Fruit fly (Drosophila melanogaster) ovary, adult (tissue): ENCODE measurements around the gene primo-1.

Experiments used
- CG17801 ChIP-seq: fragments of 200-800 bp; optimal IDR thresholded peaks from 2 replicates; lab custom pipeline; 2019; ENCODE audit warnings: missing biosample characterization, mild to moderate bottlenecking, missing genetic modification characterization, moderate library complexity; ENCODE audit not compliant: partially characterized antibody

The primo-1 gene

DNA sequence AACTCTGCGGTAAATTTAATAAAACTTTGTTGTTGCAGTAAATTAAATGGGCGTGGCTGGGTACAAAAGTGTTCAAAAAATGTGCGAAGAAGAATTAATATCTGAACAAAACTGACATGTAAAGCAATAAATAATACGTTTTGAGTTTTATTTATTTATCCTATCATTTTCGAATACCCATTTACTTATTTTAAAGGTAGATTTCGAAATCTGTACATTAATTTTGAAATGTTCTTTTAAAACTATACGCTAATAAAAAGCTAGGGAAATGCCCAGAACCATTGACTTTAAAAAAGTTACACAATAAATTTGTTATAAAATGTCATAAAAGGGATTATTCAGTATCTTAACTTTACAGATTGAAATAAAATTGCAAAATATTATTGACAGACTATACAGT lies at the start of gene primo-1, which contains the start of gene primo-2:
primo-1 (minus strand) TSS at position 101 of the 400 bp plus-strand sequence.
primo-2 (minus strand) TSS at position 101 of the 400 bp plus-strand sequence.
- TF ChIP-seq CG17801 (GFP tag; lab: Kevin White, UChicago) = no peak

DNA sequence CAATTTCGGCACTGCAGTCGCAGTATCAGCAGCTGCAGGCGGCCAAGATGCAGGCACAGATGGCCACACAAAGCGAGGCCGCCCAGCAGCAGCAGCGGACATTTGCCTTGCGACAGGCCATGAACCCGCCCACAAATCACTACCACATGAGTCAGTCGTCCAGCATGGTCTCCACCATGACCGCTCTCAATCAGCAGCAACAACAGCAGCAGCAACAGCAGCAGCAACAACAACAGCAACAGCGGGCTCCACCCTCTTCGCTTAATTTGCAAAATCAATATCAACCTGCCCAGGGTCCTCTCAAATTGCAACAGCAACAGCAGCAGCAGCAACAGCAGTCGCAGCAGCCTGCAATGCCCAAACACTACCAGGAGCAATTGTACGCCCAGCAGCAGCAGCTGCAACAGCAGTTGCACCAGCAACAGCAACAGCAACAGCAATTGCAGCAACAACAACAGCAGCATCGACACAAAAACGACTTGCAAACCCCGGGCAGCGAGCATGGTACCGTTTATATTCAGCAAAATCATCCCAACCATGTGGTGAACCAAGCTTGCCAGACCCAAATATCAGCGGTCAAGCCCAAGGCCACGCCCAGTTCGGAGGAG lies 34.5 kb upstream of the primo-1 start:
- no peak for TF ChIP-seq CG17801 (GFP tag; lab: Kevin White, UChicago)

DNA sequence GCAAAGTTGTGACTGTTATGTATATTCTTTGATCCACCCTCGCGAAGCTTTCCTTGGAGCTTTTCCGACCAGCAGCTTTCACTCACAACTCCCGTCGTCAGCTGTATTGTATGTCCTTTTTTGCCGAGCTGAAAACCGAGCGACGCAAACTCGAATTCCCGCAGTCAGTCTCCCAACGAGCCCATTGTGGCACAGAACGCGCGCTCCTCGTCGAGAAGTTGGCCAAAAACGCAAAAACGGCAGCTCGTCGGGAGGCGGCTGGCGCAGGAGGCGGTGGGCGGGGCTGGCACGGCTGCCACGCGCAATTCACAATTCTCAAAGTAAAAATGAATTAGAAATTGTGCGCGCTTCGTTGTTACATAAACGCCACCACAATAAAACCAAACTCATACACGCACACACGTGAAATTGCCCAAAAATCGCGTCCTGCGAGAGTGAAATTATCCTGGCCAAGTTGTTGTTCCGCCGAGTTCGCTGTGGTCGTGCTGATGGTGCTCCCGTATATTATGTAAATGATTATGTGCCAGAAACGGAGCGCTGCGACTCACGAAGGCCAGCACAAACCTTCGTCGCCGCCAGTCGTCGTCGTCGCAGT lies 23.8 kb upstream of the primo-1 start:
- no peak for TF ChIP-seq CG17801 (GFP tag; lab: Kevin White, UChicago)

DNA sequence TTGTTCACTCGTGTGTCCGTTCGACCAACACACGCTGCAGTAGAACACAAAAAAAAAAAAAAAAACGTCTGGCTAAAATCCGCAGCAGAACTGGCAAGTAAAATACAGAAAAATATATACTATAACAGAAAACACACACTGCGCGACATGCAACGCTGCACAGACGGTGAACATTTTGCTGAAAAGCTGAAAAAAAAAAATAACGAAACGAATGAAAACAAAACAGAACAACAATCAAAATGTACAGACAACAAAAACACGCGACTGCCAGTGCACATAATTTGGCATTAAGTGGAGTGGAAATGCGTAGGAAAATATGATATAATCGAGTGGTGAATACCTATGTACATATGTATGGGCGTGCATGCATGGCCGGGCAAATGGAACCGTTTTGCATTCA lies 18.4 kb upstream of the primo-1 start:
- TF ChIP-seq CG17801 (GFP tag; lab: Kevin White, UChicago) = no peak

DNA sequence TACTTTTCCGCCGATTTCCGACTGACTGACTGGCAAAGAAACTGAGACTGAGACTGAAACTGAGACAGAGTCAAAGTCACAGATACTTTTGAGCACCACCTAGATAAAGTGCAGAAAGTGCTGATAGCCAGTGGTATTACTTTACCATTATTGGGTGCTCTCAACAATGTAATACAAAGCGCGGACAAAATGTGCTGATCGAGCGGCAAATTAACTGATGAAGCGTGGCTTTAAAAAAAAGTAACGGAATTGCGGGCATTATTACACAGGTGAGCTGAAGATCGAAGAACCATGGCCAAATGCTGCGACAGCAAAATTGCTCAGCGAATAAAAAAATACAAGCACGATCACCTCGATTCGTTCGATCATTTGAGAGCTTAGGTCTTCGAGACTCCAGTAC lies 17.3 kb upstream of the primo-1 start:
- TF ChIP-seq CG17801 (GFP tag; lab: Kevin White, UChicago) = peak; percentile 11

DNA sequence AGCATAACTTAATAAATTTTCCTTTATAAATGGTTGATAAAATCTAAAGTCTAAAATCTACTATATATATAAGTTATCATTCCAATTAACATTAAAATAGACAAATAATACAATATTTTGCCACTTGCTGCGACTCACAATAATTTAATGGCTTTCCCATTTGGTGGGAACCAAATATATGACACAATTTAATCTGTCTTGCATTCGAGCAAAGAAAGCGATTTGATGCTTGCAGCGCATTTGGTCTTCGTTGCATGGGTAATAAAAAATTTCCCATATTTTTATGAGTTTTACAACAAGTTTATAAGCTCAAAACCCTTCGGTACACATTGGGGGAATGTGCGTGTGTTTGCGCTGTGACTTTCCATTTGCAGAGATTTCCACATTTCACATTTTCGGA lies 15.2 kb upstream of the primo-1 start:
- TF ChIP-seq CG17801 (GFP tag; lab: Kevin White, UChicago) = no peak

DNA sequence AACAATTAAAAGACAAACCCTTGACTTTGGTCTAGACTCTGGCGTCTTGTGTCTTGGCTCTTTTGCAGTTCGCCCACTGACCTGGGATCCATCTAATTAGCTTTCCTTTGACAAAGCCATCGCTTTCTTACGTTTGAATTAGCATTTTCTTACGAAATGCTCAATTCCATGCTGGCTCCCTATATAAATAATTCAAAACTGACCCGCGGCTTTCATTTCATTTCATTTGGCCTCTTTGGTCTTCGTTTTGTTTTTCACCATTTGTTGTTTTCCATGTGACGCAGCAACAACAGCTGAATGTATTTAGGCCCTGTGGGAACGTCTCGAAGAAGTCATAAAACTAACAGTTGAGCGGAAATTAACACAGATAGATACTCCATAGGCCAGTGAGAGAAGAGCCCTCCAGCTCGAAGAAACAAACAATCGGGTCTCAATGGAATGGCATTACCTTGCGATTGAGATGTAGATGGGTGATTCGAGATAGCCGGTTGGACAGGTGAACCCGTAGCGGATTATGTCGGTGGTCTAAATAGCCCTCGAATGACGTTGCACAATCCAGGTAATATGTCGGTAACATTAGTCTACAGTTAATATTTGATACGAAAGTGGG lies 12.5 kb upstream of the primo-1 start:
- no peak for TF ChIP-seq CG17801 (GFP tag; lab: Kevin White, UChicago)

DNA sequence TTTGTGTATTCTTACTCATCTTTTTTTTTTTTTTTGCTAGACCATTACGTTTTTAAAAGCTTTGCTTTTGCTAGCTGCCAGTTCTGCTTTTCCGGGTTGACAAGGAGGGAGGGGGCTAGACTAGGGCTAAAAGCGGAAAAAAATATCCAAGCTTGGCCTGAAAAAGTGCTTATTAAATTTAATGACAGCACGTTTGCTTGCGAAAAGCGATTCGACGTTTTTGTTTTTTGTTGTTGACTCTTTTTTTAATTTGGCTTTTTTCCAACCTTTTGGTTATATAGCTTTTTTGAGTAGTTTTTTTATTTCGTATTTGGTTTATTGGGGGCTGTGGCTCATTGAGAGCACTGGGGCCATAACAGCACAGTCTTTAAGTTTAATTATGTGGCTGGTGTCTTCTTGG lies 10.8 kb upstream of the primo-1 start:
- TF ChIP-seq CG17801 (GFP tag; lab: Kevin White, UChicago) = peak; percentile 92

DNA sequence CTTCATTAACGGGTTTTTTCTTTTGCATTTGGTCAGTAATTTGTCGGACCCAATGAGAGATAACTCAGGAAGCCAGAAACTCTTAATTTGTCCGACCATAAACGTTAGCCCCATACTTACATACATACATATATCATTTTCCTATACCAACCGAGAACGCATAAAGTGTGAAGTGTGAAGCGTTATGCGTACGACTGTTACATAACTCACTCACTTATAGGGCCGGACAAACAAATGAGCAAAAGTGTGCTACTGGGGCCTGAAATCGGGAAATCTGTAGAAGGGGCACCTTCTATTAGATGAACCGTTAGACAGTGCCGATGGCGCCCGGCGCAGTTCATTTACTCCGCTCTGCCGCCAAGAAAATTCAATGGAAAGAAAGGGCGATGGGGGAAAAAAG lies 10.4 kb upstream of the primo-1 start:
- no peak for TF ChIP-seq CG17801 (GFP tag; lab: Kevin White, UChicago)

DNA sequence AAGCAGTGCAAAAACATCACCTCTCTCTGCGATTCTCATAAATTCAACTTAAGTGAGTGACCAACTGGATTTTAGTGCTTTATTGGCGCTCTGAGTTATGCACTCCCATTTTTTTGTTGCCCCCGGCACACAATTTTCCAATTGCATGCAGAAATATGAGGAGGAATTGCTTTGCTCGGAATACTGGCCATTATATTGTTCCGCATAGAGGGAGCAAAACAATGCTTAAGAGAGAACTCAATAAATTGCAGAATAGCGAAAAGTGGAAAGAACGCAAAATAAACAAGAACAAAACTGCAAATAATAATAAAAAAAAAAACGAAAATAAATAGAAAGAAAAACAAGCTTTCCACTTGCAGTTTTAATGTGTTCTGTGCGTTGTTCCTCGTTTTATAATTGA lies 9.2 kb upstream of the primo-1 start:
- peak; percentile 30 for TF ChIP-seq CG17801 (GFP tag; lab: Kevin White, UChicago)

DNA sequence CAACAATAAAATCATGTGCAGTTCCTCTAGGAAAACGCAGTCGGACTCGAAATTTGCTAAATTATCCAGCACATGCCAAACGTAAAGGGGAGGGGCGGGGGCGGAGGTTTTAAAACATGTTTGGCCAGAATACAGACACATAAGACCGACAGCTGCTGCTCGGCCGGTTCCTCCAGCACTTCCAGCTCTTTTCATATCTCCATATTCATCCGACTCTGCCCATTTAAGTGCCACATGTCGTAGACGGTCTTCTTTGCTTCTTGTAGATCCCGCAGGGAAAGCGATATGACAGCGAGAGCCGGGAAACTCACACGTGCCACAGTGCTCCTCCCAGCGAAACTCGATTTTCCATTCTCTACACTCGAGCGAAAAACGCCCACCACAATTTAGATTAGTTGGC lies 7.4 kb upstream of the primo-1 start:
- TF ChIP-seq CG17801 (GFP tag; lab: Kevin White, UChicago) = no peak

DNA sequence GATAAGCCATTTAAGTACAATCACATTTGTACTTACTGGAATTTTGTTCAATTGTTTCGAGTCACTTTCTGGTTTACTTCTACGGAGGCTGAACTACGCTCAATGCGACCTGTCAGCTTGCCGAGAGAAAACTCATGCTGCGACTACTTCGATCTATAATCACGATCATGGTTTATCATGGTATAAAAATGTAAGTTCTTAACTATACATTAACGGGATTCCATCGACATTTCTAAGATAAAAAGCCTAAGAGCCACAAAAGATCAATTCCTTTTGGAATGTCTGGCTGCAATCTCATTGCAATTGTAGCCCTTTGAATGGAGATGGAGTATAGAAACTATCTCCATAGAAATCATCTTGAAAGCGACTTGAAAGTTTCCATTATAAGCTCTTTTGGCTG lies 6.4 kb upstream of the primo-1 start, which contains the start of gene Ubc87F:
Ubc87F (minus strand) TSS at position 101 of the 400 bp plus-strand sequence.
- TF ChIP-seq CG17801 (GFP tag; lab: Kevin White, UChicago) = no peak

DNA sequence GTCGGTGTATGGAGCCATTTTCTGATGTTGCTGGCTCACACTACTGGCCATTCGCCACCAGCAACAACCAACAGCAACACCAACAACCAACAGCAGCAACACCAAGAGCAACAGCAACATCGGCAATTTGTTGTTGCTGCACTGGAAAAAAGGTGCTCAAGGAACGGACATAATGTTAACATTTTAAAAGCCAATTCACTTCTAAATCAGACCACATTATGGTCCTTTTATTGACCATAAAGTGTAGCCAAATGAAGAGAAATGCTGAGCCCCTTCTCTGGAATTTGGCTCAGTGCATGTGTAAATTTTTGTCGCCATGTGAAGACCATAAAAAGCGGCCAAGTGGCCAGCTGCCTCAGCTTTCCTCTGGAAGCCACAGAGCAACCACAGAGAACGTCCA lies 5.2 kb upstream of the primo-1 start:
- no peak for TF ChIP-seq CG17801 (GFP tag; lab: Kevin White, UChicago)

DNA sequence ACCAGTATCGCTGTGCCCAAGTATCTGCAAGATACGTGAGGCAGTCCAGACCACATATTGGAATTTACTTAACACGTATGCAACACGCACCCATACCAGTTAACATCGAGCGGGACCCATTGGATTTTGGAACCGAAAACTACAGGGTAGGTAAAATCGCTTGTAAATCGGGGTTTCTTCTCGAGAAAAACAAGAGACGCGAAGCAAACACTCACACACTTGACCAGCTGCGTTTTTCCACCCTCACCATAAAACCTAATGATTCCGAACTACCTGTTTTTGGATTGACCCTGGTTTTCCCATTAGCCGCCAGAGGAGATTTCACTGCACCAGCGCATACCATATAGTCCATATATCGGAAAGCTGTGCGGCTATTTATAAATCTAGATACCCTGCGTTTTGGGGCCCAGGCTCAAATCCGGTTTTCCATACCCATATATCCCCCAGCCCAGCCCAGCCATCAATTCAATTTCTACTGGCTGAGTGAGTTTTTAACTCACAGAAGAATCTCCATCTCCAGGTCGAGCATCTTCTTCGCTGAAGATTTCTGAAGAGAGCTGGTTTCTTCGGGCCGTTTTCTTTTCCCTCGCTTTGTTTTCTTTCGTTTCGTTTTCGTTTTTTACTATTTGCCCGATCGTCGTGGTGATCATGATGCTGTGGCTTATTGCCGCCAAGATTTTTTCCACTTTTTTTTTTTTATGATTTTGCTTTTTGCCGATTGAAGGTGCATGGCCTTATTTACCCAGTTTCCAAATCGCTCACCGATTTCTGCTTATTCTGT lies 4.2 kb upstream of the primo-1 start:
- TF ChIP-seq CG17801 (GFP tag; lab: Kevin White, UChicago) = no peak

DNA sequence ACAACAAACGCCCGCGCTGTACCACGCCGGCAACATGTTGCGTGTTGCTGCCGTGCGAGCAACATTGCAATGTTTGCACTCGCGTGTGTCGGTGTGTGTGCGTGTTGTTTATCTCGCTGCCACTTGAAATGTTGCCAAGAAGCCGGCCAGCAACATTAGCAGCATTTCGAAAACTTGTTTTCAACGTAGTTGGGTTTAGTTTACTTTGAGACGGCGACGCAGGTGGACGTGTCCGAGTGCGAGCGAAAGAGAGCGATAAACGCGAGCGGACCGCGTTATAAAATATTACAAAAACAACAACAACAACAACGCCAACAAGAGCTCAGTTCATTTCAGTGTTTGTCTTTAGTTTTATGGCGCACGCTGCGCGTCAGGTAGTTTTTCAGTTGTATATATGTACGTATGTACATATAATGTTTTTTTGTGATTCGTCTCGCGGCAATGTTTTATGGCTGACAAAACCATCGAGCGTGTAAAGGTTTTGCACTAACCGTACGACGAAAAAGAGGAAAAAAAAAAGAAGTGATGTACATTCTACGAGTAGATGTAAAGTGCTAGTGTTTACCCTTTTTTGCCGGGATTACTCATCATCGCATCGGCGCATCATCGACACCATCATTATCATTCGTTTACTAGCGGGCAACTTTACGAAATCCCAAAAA lies 3.5 kb upstream of the primo-1 start, which contains the start of gene kmr:
kmr (plus strand) TSS at position 196 of the 662 bp plus-strand sequence.
- TF ChIP-seq CG17801 (GFP tag; lab: Kevin White, UChicago) = peak; percentile 71
